Fruit fly (Drosophila melanogaster): ENCODE results near the gene CG32119.

Gene CG32119

DNA sequence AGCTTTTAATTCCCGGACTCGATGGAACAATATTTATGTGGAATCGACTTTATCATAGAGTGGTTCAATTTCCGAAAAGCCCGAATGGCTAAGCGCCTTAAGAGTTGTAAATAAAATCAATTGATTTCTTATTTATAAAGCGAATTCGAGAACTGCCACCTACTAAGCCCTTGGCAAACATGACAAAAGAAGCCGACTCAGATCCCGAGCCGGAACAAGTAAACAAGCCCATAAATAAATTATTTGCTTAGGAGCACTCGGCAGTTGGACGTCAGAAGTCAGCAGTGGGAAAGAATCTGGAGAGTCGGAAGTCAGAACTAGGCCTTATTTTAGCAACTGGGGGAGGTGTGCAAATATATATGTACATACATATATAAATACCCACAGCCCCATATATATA, 11.1 kb upstream of the CG32119 start (continued):
- peak; percentile 44 for TF ChIP-seq ac (GFP tag; optimal IDR thresholded peaks at IDR 0.05)
- TF ChIP-seq fd102C (GFP tag; optimal IDR thresholded peaks at IDR 0.05): peak; percentile 43
- TF ChIP-seq tll (GFP tag; optimal IDR thresholded peaks at IDR 0.05): peak in 1 of 2 experiments; percentile 68
- TF ChIP-seq CG9727 (GFP tag; optimal IDR thresholded peaks at IDR 0.05): peak; percentile 26
- TF ChIP-seq CG11247 (GFP tag; IDR thresholded peaks at IDR 0.05): no peak
- no peak for TF ChIP-seq Dek (tag; optimal IDR thresholded peaks at IDR 0.05)
- no peak for TF ChIP-seq luna (GFP tag; optimal IDR thresholded peaks at IDR 0.05)
- no peak for TF ChIP-seq CG42726 (GFP tag; IDR thresholded peaks at IDR 0.05; ENCODE audit: partially characterized antibody)
- TF ChIP-seq CG30431 (GFP tag; optimal IDR thresholded peaks at IDR 0.05): no peak
- peak; percentile 21 for TF ChIP-seq CG18599 (GFP tag; optimal IDR thresholded peaks at IDR 0.05)
- no peak for TF ChIP-seq Ssrp (tag; optimal IDR thresholded peaks at IDR 0.05)
- TF ChIP-seq CG10959 (GFP tag; IDR thresholded peaks at IDR 0.05): no peak
- TF ChIP-seq mirr (GFP tag; optimal IDR thresholded peaks at IDR 0.05): no peak
- no peak for TF ChIP-seq her (GFP tag; optimal IDR thresholded peaks at IDR 0.05)
- peak; percentile 66 for TF ChIP-seq sens (GFP tag)
- peak; percentile 65 for TF ChIP-seq CG15696 (tag; optimal IDR thresholded peaks at IDR 0.05)
- TF ChIP-seq chn (GFP tag; optimal IDR thresholded peaks at IDR 0.05): no peak
- no peak for TF ChIP-seq CG31441 (GFP tag; IDR thresholded peaks at IDR 0.05)
- TF ChIP-seq Abd-B (GFP tag; optimal IDR thresholded peaks at IDR 0.05): no peak
- no peak for TF ChIP-seq NC2β (GFP tag; optimal IDR thresholded peaks at IDR 0.05)
- no peak for TF ChIP-seq CG17829 (tag; optimal IDR thresholded peaks at IDR 0.05)
- no peak for TF ChIP-seq CG11504 (tag; optimal IDR thresholded peaks at IDR 0.05)
- no peak for TF ChIP-seq H15 (GFP tag; IDR thresholded peaks at IDR 0.05)
- no peak for TF ChIP-seq nom (GFP tag; optimal IDR thresholded peaks at IDR 0.05)
- no peak for TF ChIP-seq slbo (GFP tag; IDR thresholded peaks at IDR 0.05)
- TF ChIP-seq CG34376 (GFP tag; optimal IDR thresholded peaks at IDR 0.05): no peak
- TF ChIP-seq CG12659 (GFP tag; optimal IDR thresholded peaks at IDR 0.05): no peak
- TF ChIP-seq sob (GFP tag; IDR thresholded peaks at IDR 0.05): no peak
- no peak for TF ChIP-seq CG31388 (GFP tag; optimal IDR thresholded peaks at IDR 0.05)
- TF ChIP-seq CG33213 (GFP tag; optimal IDR thresholded peaks at IDR 0.05): no peak
- TF ChIP-seq Drgx (GFP tag; IDR thresholded peaks at IDR 0.05): no peak
- no peak for TF ChIP-seq CG10979 (tag; optimal IDR thresholded peaks at IDR 0.05)
- TF ChIP-seq danr (GFP tag; IDR thresholded peaks at IDR 0.05): no peak
- TF ChIP-seq p53 (GFP tag; optimal IDR thresholded peaks at IDR 0.05): no peak
- no peak for TF ChIP-seq pfk (GFP tag; optimal IDR thresholded peaks at IDR 0.05)
- TF ChIP-seq CG7745 (tag; optimal IDR thresholded peaks at IDR 0.05): no peak

- TF ChIP-seq emc (GFP tag; optimal IDR thresholded peaks at IDR 0.05): no peak
- no peak for TF ChIP-seq Vsx1 (GFP tag; optimal IDR thresholded peaks at IDR 0.05)
- no peak for TF ChIP-seq Sox100B (GFP tag; optimal IDR thresholded peaks at IDR 0.05)
- no peak for TF ChIP-seq chm (GFP tag; IDR thresholded peaks at IDR 0.05)
- no peak for TF ChIP-seq CG17186 (GFP tag; optimal IDR thresholded peaks at IDR 0.05)
- TF ChIP-seq CG10147 (GFP tag; optimal IDR thresholded peaks at IDR 0.05): no peak
- TF ChIP-seq HLH4C (GFP tag; IDR thresholded peaks at IDR 0.05; ENCODE audit: partially characterized antibody): no peak
- no peak for TF ChIP-seq D (optimal IDR thresholded peaks at IDR 0.05)
- no peak for TF ChIP-seq D (GFP tag; optimal IDR thresholded peaks at IDR 0.05)
- no peak for TF ChIP-seq bcd (GFP tag; optimal IDR thresholded peaks at IDR 0.05)
- TF ChIP-seq pan (optimal IDR thresholded peaks at IDR 0.05): no peak
- no peak for TF ChIP-seq pan (GFP tag; optimal IDR thresholded peaks at IDR 0.05 in 1 of 2, IDR thresholded peaks at IDR 0.05 in 1 of 2)
- TF ChIP-seq crp (GFP tag; optimal IDR thresholded peaks at IDR 0.05): no peak
- TF ChIP-seq Hsf (GFP tag; optimal IDR thresholded peaks at IDR 0.05): no peak
- no peak for TF ChIP-seq inv (GFP tag; IDR thresholded peaks at IDR 0.05; ENCODE audit: partially characterized antibody)
- TF ChIP-seq org-1 (GFP tag; optimal IDR thresholded peaks at IDR 0.05): no peak
Measured at dm6 chr3L:13256159-13256558, 7.7 kb upstream of the CG32119 start.

All from whole organism, embryonic.